Fruit fly (Drosophila melanogaster): Measurements from ENCODE around the gene CG9287.

The CG9287 gene

DNA sequence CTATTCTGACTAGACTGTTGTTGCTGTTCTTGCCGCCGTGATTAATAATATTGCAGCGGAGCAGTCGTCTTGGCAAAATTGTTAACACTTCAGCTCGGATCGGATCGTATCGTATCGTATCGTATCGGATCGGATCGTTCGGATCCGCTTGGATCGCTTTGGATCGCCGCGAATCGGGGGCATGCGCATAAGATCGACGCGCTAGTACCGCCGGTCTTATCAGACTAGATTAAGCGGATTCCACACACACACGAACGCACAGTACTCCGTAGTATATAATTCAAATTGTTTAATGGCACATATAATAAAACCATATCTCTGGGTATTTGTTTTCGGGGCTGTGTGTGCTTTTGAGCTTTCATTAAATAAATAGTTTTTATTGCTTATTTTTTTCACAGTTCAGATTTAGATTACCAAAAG lies 20.3 kb upstream of the CG9287 start (continued):
- TF ChIP-seq cas (GFP tag; IDR thresholded peaks at IDR 0.05) (no peak), tup (GFP tag; optimal IDR thresholded peaks at IDR 0.05) (no peak), CG13894 (tag; optimal IDR thresholded peaks at IDR 0.05) (peak; percentile 91), luna (GFP tag; optimal IDR thresholded peaks at IDR 0.05) (no peak), CG7963 (GFP tag; IDR thresholded peaks at IDR 0.05; ENCODE audit: partially characterized antibody) (no peak), ato (GFP tag; IDR thresholded peaks at IDR 0.05; ENCODE audit: partially characterized antibody) (no peak), CG4360 (GFP tag; IDR thresholded peaks at IDR 0.05) (no peak), Atf-2 (GFP tag; optimal IDR thresholded peaks at IDR 0.05) (no peak), CG18764 (GFP tag; optimal IDR thresholded peaks at IDR 0.05) (no peak), CG11696 (GFP tag; IDR thresholded peaks at IDR 0.05) (no peak), CG11504 (tag; optimal IDR thresholded peaks at IDR 0.05) (peak; percentile 47), MTF-1 (GFP tag; optimal IDR thresholded peaks at IDR 0.05; ENCODE audit: borderline replicate concordance) (peak; percentile 63), CG7928 (GFP tag; optimal IDR thresholded peaks at IDR 0.05) (no peak), phol (tag; optimal IDR thresholded peaks at IDR 0.05) (no peak), B-H2 (GFP tag; optimal IDR thresholded peaks at IDR 0.05) (peak; percentile 63), bigmax (GFP tag; optimal IDR thresholded peaks at IDR 0.05) (no peak), danr (GFP tag; IDR thresholded peaks at IDR 0.05) (no peak), ERR (GFP tag; optimal IDR thresholded peaks at IDR 0.05) (no peak), CG10462 (GFP tag; optimal IDR thresholded peaks at IDR 0.05) (no peak), CG3065 (GFP tag; optimal IDR thresholded peaks at IDR 0.05) (no peak), cg (GFP tag; optimal IDR thresholded peaks at IDR 0.05) (peak; percentile 43), dan (GFP tag; IDR thresholded peaks at IDR 0.05) (no peak), Oli (tag; optimal IDR thresholded peaks at IDR 0.05) (no peak), fru (optimal IDR thresholded peaks at IDR 0.05) (no peak), Pdp1 (GFP tag; optimal IDR thresholded peaks at IDR 0.05) (peak in 1 of 2 experiments; percentile 57), CG13775 (GFP tag; optimal IDR thresholded peaks at IDR 0.05) (no peak), jumu (GFP tag; optimal IDR thresholded peaks at IDR 0.05) (no peak), vvl (GFP tag; IDR thresholded peaks at IDR 0.05) (no peak), CG6854 (GFP tag; optimal IDR thresholded peaks at IDR 0.05) (peak; percentile 59), CG9609 (GFP tag; optimal IDR thresholded peaks at IDR 0.05) (no peak), MBD-R2 (GFP tag; IDR thresholded peaks at IDR 0.05) (peak; percentile 25; the same call in 1 of the 2 replicates), Nf-YC (tag; optimal IDR thresholded peaks at IDR 0.05) (peak; percentile 51), ase (GFP tag; IDR thresholded peaks at IDR 0.05) (no peak), CG32772 (GFP tag; IDR thresholded peaks at IDR 0.05) (no peak), CG33557 (GFP tag; optimal IDR thresholded peaks at IDR 0.05) (no peak), seq (GFP tag; IDR thresholded peaks at IDR 0.05) (peak; percentile 51; the same call in 1 of the 2 replicates), shn (GFP tag; optimal IDR thresholded peaks at IDR 0.05) (no peak), Vsx1 (GFP tag; optimal IDR thresholded peaks at IDR 0.05) (peak; percentile 72), BEAF-32 (GFP tag; optimal IDR thresholded peaks at IDR 0.05) (no peak), D (optimal IDR thresholded peaks at IDR 0.05) (no peak), D (GFP tag; optimal IDR thresholded peaks at IDR 0.05) (no peak), CG11093 (GFP tag; IDR thresholded peaks at IDR 0.05) (no peak), sna (GFP tag; IDR thresholded peaks at IDR 0.05; ENCODE audit: partially characterized antibody) (no peak), gro (GFP tag; optimal IDR thresholded peaks at IDR 0.05) (peak; percentile 21), CG9876 (GFP tag; optimal IDR thresholded peaks at IDR 0.05) (no peak), ash1 (GFP tag; optimal IDR thresholded peaks at IDR 0.05) (no peak), CG6175 (GFP tag; IDR thresholded peaks at IDR 0.05) (no peak)

Data from whole organism, embryonic.